Worm (Caenorhabditis elegans): Measurements from ENCODE around the gene F26F2.1.

DNA sequence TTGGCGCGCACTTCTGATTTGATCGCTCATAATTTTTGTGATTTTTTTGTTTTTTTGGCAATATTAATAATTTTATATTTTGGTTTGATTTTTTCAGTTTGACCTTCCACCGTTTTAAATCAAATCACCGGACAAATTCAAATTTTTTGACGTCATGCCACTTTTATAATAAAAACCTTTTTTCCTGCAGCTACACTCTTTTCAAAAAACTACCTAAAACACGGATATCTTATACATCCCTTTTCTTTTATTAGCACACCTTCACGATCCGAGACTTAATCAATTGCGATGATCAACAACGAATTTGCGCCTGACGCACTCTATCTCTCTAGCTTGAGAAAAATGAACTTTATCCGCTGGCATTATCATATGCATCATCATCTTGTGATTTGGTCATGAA is 47.8 kb upstream of the F26F2.1 start, which contains the start of gene grd-2:
- no peak for TF ChIP-seq nhr-237 (tag; optimal IDR thresholded peaks at IDR 0.05)
- no peak for TF ChIP-seq ama-1 (optimal IDR thresholded peaks at IDR 0.05)
- no peak for TF ChIP-seq lin-39 (tag; optimal IDR thresholded peaks at IDR 0.05)
- no peak for TF ChIP-seq nhr-6 (tag; optimal IDR thresholded peaks at IDR 0.05)
- TF ChIP-seq skn-1 (tag; optimal IDR thresholded peaks at IDR 0.05): no peak
- no peak for TF ChIP-seq lsy-2 (tag; optimal IDR thresholded peaks at IDR 0.05)
- TF ChIP-seq nhr-10 (tag; optimal IDR thresholded peaks at IDR 0.05): no peak
- TF ChIP-seq unc-62 (GFP tag; optimal IDR thresholded peaks at IDR 0.05): no peak
- TF ChIP-seq lin-11 (tag; optimal IDR thresholded peaks at IDR 0.05): no peak
- no peak for TF ChIP-seq nhr-23 (tag; optimal IDR thresholded peaks at IDR 0.05)
- TF ChIP-seq ztf-11 (tag; optimal IDR thresholded peaks at IDR 0.05): no peak
- TF ChIP-seq peb-1 (tag; optimal IDR thresholded peaks at IDR 0.05): no peak
